Fruit fly (Drosophila melanogaster): ENCODE data around the gene CG11403.

The CG11403 gene

dm6 chrX:1234817-1235617 is 4.7 kb downstream of the CG11403 start (continued):
- TF ChIP-seq Ets96B (tag; optimal IDR thresholded peaks at IDR 0.05) = peak; percentile 81
- TF ChIP-seq fkh (GFP tag; optimal IDR thresholded peaks at IDR 0.05) = peak; percentile 31
- peak; percentile 92 for TF ChIP-seq CG6163 (GFP tag; IDR thresholded peaks at IDR 0.05)
- TF ChIP-seq CG6792 (GFP tag; optimal IDR thresholded peaks at IDR 0.05) = peak; percentile 71
- TF ChIP-seq CG8119 (GFP tag; IDR thresholded peaks at IDR 0.05) = peak; percentile 85
- TF ChIP-seq ss (GFP tag; optimal IDR thresholded peaks at IDR 0.05) = peak; percentile 78 to 88
- TF ChIP-seq fd85E (GFP tag; optimal IDR thresholded peaks at IDR 0.05) = peak; percentile 29
- peak; percentile 86 for TF ChIP-seq CG8632 (GFP tag; optimal IDR thresholded peaks at IDR 0.05)
- peak; percentile 92 for TF ChIP-seq Sox14 (GFP tag; optimal IDR thresholded peaks at IDR 0.05)
- peak; percentile 76 for TF ChIP-seq spab (GFP tag; optimal IDR thresholded peaks at IDR 0.05)

- TF ChIP-seq Sox14 (GFP tag; optimal IDR thresholded peaks at IDR 0.05) (peak; percentile 34), dac (GFP tag; optimal IDR thresholded peaks at IDR 0.05) (no peak), dsx (GFP tag; optimal IDR thresholded peaks at IDR 0.05; ENCODE audit: poor library complexity, severe bottlenecking) (peak; percentile 80), Smox (GFP tag; optimal IDR thresholded peaks at IDR 0.05) (no peak)
These were observed 5.7 kb downstream of the CG11403 start for dm6 chrX:1233989-1234388.

dm6 chrX:1232533-1233212 is 7.0 kb downstream of the CG11403 start:
- TF ChIP-seq Eip78C (GFP tag) (peak; percentile 26), fd85E (GFP tag; optimal IDR thresholded peaks at IDR 0.05) (no peak), Hr39 (GFP tag; optimal IDR thresholded peaks at IDR 0.05) (no peak), vri (GFP tag; optimal IDR thresholded peaks at IDR 0.05) (no peak), CG1621 (tag; optimal IDR thresholded peaks at IDR 0.05) (peak; percentile 10), lz (GFP tag; optimal IDR thresholded peaks at IDR 0.05) (no peak), dsx (GFP tag; optimal IDR thresholded peaks at IDR 0.05; ENCODE audit: poor library complexity, severe bottlenecking) (peak; percentile 12), CG11294 (GFP tag; IDR thresholded peaks at IDR 0.05) (no peak), OdsH (GFP tag; optimal IDR thresholded peaks at IDR 0.05) (no peak)

dm6 chrX:1231707-1232106 is 8.0 kb downstream of the CG11403 start:
- TF ChIP-seq Eip75B (GFP tag; optimal IDR thresholded peaks at IDR 0.05) (no peak), fd85E (GFP tag; optimal IDR thresholded peaks at IDR 0.05) (no peak), topi (GFP tag; optimal IDR thresholded peaks at IDR 0.05) (no peak), achi (GFP tag; optimal IDR thresholded peaks at IDR 0.05) (peak; percentile 5), spab (GFP tag; optimal IDR thresholded peaks at IDR 0.05) (peak; percentile 1), CG3919 (GFP tag; optimal IDR thresholded peaks at IDR 0.05) (peak; percentile 37), CG8119 (GFP tag; IDR thresholded peaks at IDR 0.05) (peak; percentile 45; the same call in 1 of the 3 replicates), Eip93F (GFP tag; optimal IDR thresholded peaks at IDR 0.05) (no peak), CG6163 (GFP tag; IDR thresholded peaks at IDR 0.05) (peak; percentile 53; the same call in 2 of the 3 replicates), svp (GFP tag) (no peak), Eip78C (GFP tag) (peak; percentile 20), OdsH (GFP tag; optimal IDR thresholded peaks at IDR 0.05) (peak; percentile 21), eg (GFP tag; IDR thresholded peaks at IDR 0.05) (peak; percentile 65), CG4318 (GFP tag; optimal IDR thresholded peaks at IDR 0.05) (peak; percentile 35), acj6 (GFP tag; optimal IDR thresholded peaks at IDR 0.05) (no peak), CG6276 (GFP tag; optimal IDR thresholded peaks at IDR 0.05) (peak; percentile 49), CG15336 (GFP tag; IDR thresholded peaks at IDR 0.05) (peak; percentile 58), CG32006 (GFP tag; optimal IDR thresholded peaks at IDR 0.05) (peak; percentile 60), CG10669 (GFP tag; optimal IDR thresholded peaks at IDR 0.05) (peak; percentile 23)
